Worm (Caenorhabditis elegans): ENCODE data around the gene lido-6.

The lido-6 gene

DNA sequence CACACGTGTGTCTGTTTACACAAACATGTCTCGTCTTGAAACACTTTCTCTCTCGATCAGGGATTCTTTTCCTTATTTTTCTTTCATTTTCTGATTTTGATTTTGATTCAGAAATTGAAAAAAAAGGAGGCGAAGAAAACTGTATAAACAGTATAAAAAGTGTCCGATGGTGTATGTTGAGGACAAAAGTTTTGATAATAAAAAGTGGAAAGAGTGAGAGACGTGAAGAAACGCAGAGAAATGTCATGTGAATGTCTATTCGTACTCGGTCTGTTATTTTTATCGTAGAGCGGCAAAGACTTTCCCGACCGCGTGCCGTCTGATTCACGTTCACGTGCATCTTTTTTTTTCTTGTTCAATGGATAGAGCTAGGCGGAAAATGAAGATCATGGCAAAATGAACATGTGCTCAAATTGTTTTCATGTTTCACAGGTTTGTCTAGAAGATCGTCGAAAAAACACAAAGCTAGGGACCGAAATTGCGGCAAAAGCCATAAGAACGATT, 51.2 kb downstream of the lido-6 start (continued):
- TF ChIP-seq dve-1 (tag; optimal IDR thresholded peaks at IDR 0.05; ENCODE audit: insufficient read depth) (peak; percentile 84), nhr-10 (tag; optimal IDR thresholded peaks at IDR 0.05) (no peak), hmg-1.1 (GFP tag; IDR thresholded peaks at IDR 0.05) (peak; percentile 51; the same call in 1 of the 2 replicates), skn-1 (tag; optimal IDR thresholded peaks at IDR 0.05) (no peak), ceh-28 (tag; optimal IDR thresholded peaks at IDR 0.05) (no peak), madf-9 (GFP tag; conservative IDR thresholded peaks at IDR 0.05) (peak; percentile 46; the same call in 1 of the 2 replicates), jun-1 (tag; optimal IDR thresholded peaks at IDR 0.05) (peak; percentile 16), rbr-2 (tag; optimal IDR thresholded peaks at IDR 0.05) (no peak), nhr-237 (tag; optimal IDR thresholded peaks at IDR 0.05) (no peak), daf-12 (tag; optimal IDR thresholded peaks at IDR 0.05) (no peak), saeg-2 (GFP tag; IDR thresholded peaks at IDR 0.05) (no peak), snpc-4 (tag; optimal IDR thresholded peaks at IDR 0.05) (no peak), aly-2 (tag; optimal IDR thresholded peaks at IDR 0.05) (no peak), spr-3 (GFP tag; optimal IDR thresholded peaks at IDR 0.05) (no peak), F37D6.2 (tag; optimal IDR thresholded peaks at IDR 0.05) (no peak), madf-5 (GFP tag; IDR thresholded peaks at IDR 0.05) (no peak), ceh-44 (GFP tag; IDR thresholded peaks at IDR 0.05) (no peak), ama-1 (optimal IDR thresholded peaks at IDR 0.05) (peak; percentile 2), lin-13 (GFP tag; optimal IDR thresholded peaks at IDR 0.05) (peak; percentile 21), nhr-25 (tag; optimal IDR thresholded peaks at IDR 0.05; ENCODE audit: borderline replicate concordance, insufficient read depth) (no peak), duxl-1 (tag; optimal IDR thresholded peaks at IDR 0.05; ENCODE audit: poor library complexity) (no peak), mes-2 (tag; optimal IDR thresholded peaks at IDR 0.05; ENCODE audit: poor library complexity, severe bottlenecking) (no peak), ceh-62 (tag; optimal IDR thresholded peaks at IDR 0.05) (no peak), T26A8.4 (GFP tag; IDR thresholded peaks at IDR 0.05) (peak; percentile 53; the same call in 1 of the 2 replicates), Y48G9A.11 (GFP tag; IDR thresholded peaks at IDR 0.05) (no peak), ceh-32 (tag; optimal IDR thresholded peaks at IDR 0.05; ENCODE audit: poor library complexity) (no peak), lin-38 (GFP tag; IDR thresholded peaks at IDR 0.05) (no peak), nhr-42 (GFP tag; IDR thresholded peaks at IDR 0.05) (no peak), ztf-7 (tag; optimal IDR thresholded peaks at IDR 0.05) (no peak), snpc-1.2 (GFP tag; IDR thresholded peaks at IDR 0.05) (no peak), mdt-29 (GFP tag; IDR thresholded peaks at IDR 0.05) (peak; percentile 75), ces-1 (GFP tag; optimal IDR thresholded peaks at IDR 0.05) (no peak), nhr-41 (GFP tag; IDR thresholded peaks at IDR 0.05) (no peak), D1046.2 (GFP tag; IDR thresholded peaks at IDR 0.05) (no peak), sdz-12 (GFP tag; optimal IDR thresholded peaks at IDR 0.05) (no peak), lim-7 (GFP tag; IDR thresholded peaks at IDR 0.05) (no peak), ZK337.2 (GFP tag; IDR thresholded peaks at IDR 0.05) (no peak), fkh-10 (GFP tag; optimal IDR thresholded peaks at IDR 0.05) (no peak), Y5F2A.4 (GFP tag; optimal IDR thresholded peaks at IDR 0.05) (no peak), Y75B8A.6 (GFP tag; IDR thresholded peaks at IDR 0.05) (no peak), ztf-11 (tag; optimal IDR thresholded peaks at IDR 0.05) (no peak), nhr-76 (tag; optimal IDR thresholded peaks at IDR 0.05) (peak; percentile 47), attf-4 (tag; optimal IDR thresholded peaks at IDR 0.05) (no peak), dmd-6 (GFP tag; IDR thresholded peaks at IDR 0.05) (peak; percentile 100), daf-19 (GFP tag; conservative IDR thresholded peaks at IDR 0.05) (no peak), nhr-111 (GFP tag; optimal IDR thresholded peaks at IDR 0.05) (no peak), tag-97 (GFP tag; IDR thresholded peaks at IDR 0.05) (no peak), zfp-3 (GFP tag; conservative IDR thresholded peaks at IDR 0.05) (no peak), zag-1 (tag; optimal IDR thresholded peaks at IDR 0.05) (no peak), tra-1 (GFP tag; IDR thresholded peaks at IDR 0.05) (peak; percentile 93), spr-1 (tag; optimal IDR thresholded peaks at IDR 0.05) (no peak), egl-27 (tag; optimal IDR thresholded peaks at IDR 0.05) (no peak)
